Worm (Caenorhabditis elegans): ENCODE data around the gene C14C6.5.

DNA sequence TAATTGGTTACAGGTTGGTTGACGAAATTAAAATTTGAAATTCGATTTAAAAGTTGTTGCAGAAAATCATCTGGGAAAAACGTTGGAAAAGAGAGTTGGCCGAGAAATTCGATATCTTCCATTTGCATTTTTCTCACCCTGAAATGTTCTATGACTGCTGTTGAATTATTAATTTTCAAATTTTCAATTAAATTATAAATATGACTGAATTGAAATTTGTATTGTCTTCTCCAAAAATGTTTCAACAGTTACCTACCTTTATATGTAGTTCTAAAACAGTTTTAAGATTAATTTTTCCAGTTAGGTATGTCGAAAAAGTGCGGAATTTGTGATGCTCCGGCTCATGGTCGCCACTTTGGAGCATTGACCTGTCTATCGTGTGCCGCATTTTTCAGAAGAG lies 49.7 kb upstream of the C14C6.5 start, which contains the start of gene nhr-211:
- TF ChIP-seq cog-1 (tag; optimal IDR thresholded peaks at IDR 0.05) = no peak
- no peak for TF ChIP-seq ztf-23 (GFP tag; IDR thresholded peaks at IDR 0.05)
- TF ChIP-seq ztf-29 (GFP tag; IDR thresholded peaks at IDR 0.05) = no peak
- TF ChIP-seq flt-1 (GFP tag; IDR thresholded peaks at IDR 0.05) = no peak

Data from whole organism, midembryonic.